Worm (Caenorhabditis elegans): ENCODE data around the gene gst-38.

gst-38 gene

ce11 chrV:15873762-15874161 lies 42.1 kb downstream of the gst-38 start:
- peak; percentile 91 for TF ChIP-seq med-1 (GFP tag; optimal IDR thresholded peaks at IDR 0.05; ENCODE audit: insufficient read depth)
- TF ChIP-seq tab-1 (GFP tag; IDR thresholded peaks at IDR 0.05), result peak; percentile 100
- peak; percentile 99 for TF ChIP-seq flt-1 (GFP tag; IDR thresholded peaks at IDR 0.05)
- TF ChIP-seq klf-2 (GFP tag; conservative IDR thresholded peaks at IDR 0.05), result peak; percentile 99
- peak; percentile 99 for TF ChIP-seq T22C8.4 (GFP tag; IDR thresholded peaks at IDR 0.05)
- peak; percentile 100 for TF ChIP-seq ref-1 (GFP tag; conservative IDR thresholded peaks at IDR 0.05)
- TF ChIP-seq cog-1 (tag; optimal IDR thresholded peaks at IDR 0.05), result peak; percentile 96
- TF ChIP-seq ztf-29 (GFP tag; IDR thresholded peaks at IDR 0.05), result peak; percentile 100
- peak; percentile 99 for TF ChIP-seq ztf-23 (GFP tag; IDR thresholded peaks at IDR 0.05)

ce11 chrV:15872273-15872672 lies 43.6 kb downstream of the gst-38 start, which contains the start of gene str-56:
Gene str-56 (plus strand): TSS chrV:15872573.
- TF ChIP-seq T22C8.4 (GFP tag; IDR thresholded peaks at IDR 0.05), result no peak
- no peak for TF ChIP-seq ref-1 (GFP tag; conservative IDR thresholded peaks at IDR 0.05)
- TF ChIP-seq flt-1 (GFP tag; IDR thresholded peaks at IDR 0.05), result no peak
- TF ChIP-seq klf-2 (GFP tag; conservative IDR thresholded peaks at IDR 0.05), result no peak
- no peak for TF ChIP-seq med-1 (GFP tag; optimal IDR thresholded peaks at IDR 0.05; ENCODE audit: insufficient read depth)
- TF ChIP-seq ztf-23 (GFP tag; IDR thresholded peaks at IDR 0.05), result no peak
- no peak for TF ChIP-seq ztf-29 (GFP tag; IDR thresholded peaks at IDR 0.05)
- TF ChIP-seq tab-1 (GFP tag; IDR thresholded peaks at IDR 0.05), result no peak
- TF ChIP-seq cog-1 (tag; optimal IDR thresholded peaks at IDR 0.05), result no peak

- TF ChIP-seq klf-2 (GFP tag; conservative IDR thresholded peaks at IDR 0.05), result no peak
- TF ChIP-seq med-1 (GFP tag; optimal IDR thresholded peaks at IDR 0.05; ENCODE audit: insufficient read depth), result no peak
- TF ChIP-seq tab-1 (GFP tag; IDR thresholded peaks at IDR 0.05), result no peak
- no peak for TF ChIP-seq cog-1 (tag; optimal IDR thresholded peaks at IDR 0.05)
- TF ChIP-seq ztf-23 (GFP tag; IDR thresholded peaks at IDR 0.05), result no peak
- TF ChIP-seq T22C8.4 (GFP tag; IDR thresholded peaks at IDR 0.05), result no peak
- TF ChIP-seq flt-1 (GFP tag; IDR thresholded peaks at IDR 0.05), result no peak
- TF ChIP-seq ref-1 (GFP tag; conservative IDR thresholded peaks at IDR 0.05), result no peak
- no peak for TF ChIP-seq ztf-29 (GFP tag; IDR thresholded peaks at IDR 0.05)
These were observed 45.5 kb downstream of the gst-38 start, which contains the start of gene str-57 for ce11 chrV:15870356-15870755. Gene str-57 (plus strand): TSS chrV:15870656.

- TF ChIP-seq cog-1 (tag; optimal IDR thresholded peaks at IDR 0.05), result no peak
- no peak for TF ChIP-seq klf-2 (GFP tag; conservative IDR thresholded peaks at IDR 0.05)
- no peak for TF ChIP-seq ztf-23 (GFP tag; IDR thresholded peaks at IDR 0.05)
- TF ChIP-seq ref-1 (GFP tag; conservative IDR thresholded peaks at IDR 0.05), result no peak
- TF ChIP-seq med-1 (GFP tag; optimal IDR thresholded peaks at IDR 0.05; ENCODE audit: insufficient read depth), result no peak
- TF ChIP-seq ztf-29 (GFP tag; IDR thresholded peaks at IDR 0.05), result no peak
- TF ChIP-seq T22C8.4 (GFP tag; IDR thresholded peaks at IDR 0.05), result no peak
- no peak for TF ChIP-seq tab-1 (GFP tag; IDR thresholded peaks at IDR 0.05)
- no peak for TF ChIP-seq flt-1 (GFP tag; IDR thresholded peaks at IDR 0.05)
These were observed 48.5 kb downstream of the gst-38 start, which contains the start of gene fbxa-197 for ce11 chrV:15867373-15867772. Gene fbxa-197 (plus strand): TSS chrV:15867673.

- TF ChIP-seq flt-1 (GFP tag; IDR thresholded peaks at IDR 0.05), result no peak
These were observed 50.0 kb downstream of the gst-38 start, which contains the start of gene srh-293 for ce11 chrV:15865839-15866238. Gene srh-293 (plus strand): TSS chrV:15866139.
